Worm (Caenorhabditis elegans) whole organism, L4/young adult: ENCODE measurements around the gene sec-61.A.

Source experiments
- W03F9.2 ChIP-seq: fragments of 150-350 bp; optimal IDR thresholded peaks from 2 replicates; lab custom pipeline; 2014; ENCODE audit warnings: missing biosample characterization, missing genetic modification characterization
- dao-5 ChIP-seq: sonication (generic microtip); optimal IDR thresholded peaks from 2 replicates; lab custom pipeline; 2016; ENCODE audit warnings: missing genotype, missing genetic modification characterization, moderate library complexity, missing compliant biosample characterization
- him-1 ChIP-seq: sonication (generic microtip); optimal IDR thresholded peaks from 2 replicates; lab custom pipeline; 2016; ENCODE audit warnings: missing genotype, missing genetic modification reagents, missing genetic modification characterization, missing compliant biosample characterization

DNA sequence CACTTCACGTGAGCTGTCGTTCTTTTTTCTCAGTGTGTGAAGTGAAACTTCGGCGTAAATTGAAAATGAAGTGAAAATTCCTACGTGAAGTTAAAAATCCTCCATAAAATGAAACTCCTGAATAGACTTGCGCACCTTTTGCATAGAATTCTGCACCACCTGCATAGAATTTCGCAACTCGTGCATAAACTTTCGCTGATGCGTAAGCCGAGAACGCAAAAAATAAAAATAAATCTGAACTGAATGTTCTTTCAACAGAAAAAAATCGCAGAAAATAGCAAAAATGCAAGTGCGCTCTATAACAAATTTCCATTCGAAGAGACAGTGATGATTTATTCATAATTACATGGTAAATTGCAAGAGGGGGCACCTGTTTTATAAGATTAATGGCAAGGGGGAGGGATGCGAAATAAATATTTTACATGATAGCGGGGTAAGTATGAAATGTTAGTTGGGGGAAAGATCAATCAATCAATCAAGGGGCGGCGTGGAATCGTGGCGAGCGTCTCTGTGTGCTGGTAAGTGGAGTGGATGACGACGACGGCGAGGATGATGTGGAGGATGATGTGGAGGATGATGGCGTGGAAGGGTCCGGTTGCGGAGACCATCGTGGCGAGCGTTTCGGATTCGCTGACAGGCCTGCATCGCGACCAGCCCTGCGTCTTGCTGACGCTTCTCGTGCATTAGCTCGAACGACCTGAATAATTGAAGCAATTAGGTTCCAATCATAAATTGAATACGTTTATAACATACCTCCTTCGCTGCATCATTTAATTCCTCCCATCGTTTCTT is 51.6 kb downstream of the sec-61.A start, which contains the start of gene Y57G11C.36:
- TF ChIP-seq him-1 (tag; lab: Kevin White, UChicago) (no peak), dao-5 (no peak), W03F9.2 (tag; lab: Kevin White, UChicago) (no peak)
